Worm (Caenorhabditis elegans) whole organism, L4 larva: ENCODE data around the gene pqn-54.

Source experiments
- ces-1 ChIP-seq: fragments of 150-350 bp; sonication (generic microtip); optimal IDR thresholded peaks from 4 replicates; lab custom pipeline; 2014; ENCODE audit warnings: missing biosample characterization, missing genetic modification reagents, missing genetic modification characterization
- fkh-10 ChIP-seq: fragments of 150-350 bp; optimal IDR thresholded peaks from 2 replicates; lab custom pipeline; 2014; ENCODE audit warnings: missing biosample characterization, missing genetic modification reagents, missing genetic modification characterization
- nhr-111 ChIP-seq: fragments of 200-800 bp; sonication (Bioruptor generic); optimal IDR thresholded peaks from 2 replicates; lab custom pipeline; 2018; ENCODE audit warnings: mild to moderate bottlenecking, missing genetic modification characterization, missing compliant biosample characterization
- nhr-237 ChIP-seq: sonication (generic microtip); optimal IDR thresholded peaks from 2 replicates; lab custom pipeline; 2017; ENCODE audit warnings: missing biosample characterization, missing genetic modification characterization
- nhr-42 ChIP-seq: fragments of 200-800 bp; sonication (Bioruptor generic); IDR thresholded peaks from 2 replicates; pipeline ENCODE4 v1.3.6; 2022; ENCODE audit warnings: missing genetic modification characterization, missing compliant biosample characterization
- unc-62 ChIP-seq, 3 experiments: fragments of 150-350 bp in 1 of 3; sonication (generic microtip); optimal IDR thresholded peaks in 2 of 3; peaks in 1 of 3; 1 replicate in 1 of 3; 2 replicates in 2 of 3; lab custom pipeline; 2014 to 2017; ENCODE audit warnings: missing biosample characterization in 3 of 3, missing genetic modification characterization in 3 of 3, missing genetic modification reagents in 3 of 3, missing genotype in 1 of 3
- zag-1 ChIP-seq: fragments of 150-350 bp; optimal IDR thresholded peaks from 2 replicates; lab custom pipeline; 2014; ENCODE audit warnings: missing biosample characterization, missing genetic modification characterization
- zip-2 ChIP-seq: fragments of 150-350 bp; optimal IDR thresholded peaks from 2 replicates; lab custom pipeline; 2014; ENCODE audit warnings: missing biosample characterization, missing genetic modification characterization
- ztf-11 ChIP-seq: fragments of 150-350 bp; optimal IDR thresholded peaks from 2 replicates; lab custom pipeline; 2014; ENCODE audit warnings: missing biosample characterization, missing genetic modification characterization

ce11 chrV:1511537-1511936, 46.7 kb downstream of the pqn-54 start, which contains the start of gene nhr-260:
- TF ChIP-seq zag-1 (tag; lab: Kevin White, UChicago) (no peak), zip-2 (tag; lab: Kevin White, UChicago) (no peak), unc-62 (GFP tag; optimal IDR thresholded peaks at IDR 0.05 in 1 of 2; lab: Kevin White, UChicago) (no peak), unc-62 (tag; optimal IDR thresholded peaks at IDR 0.05; lab: Kevin White, UChicago) (no peak), nhr-111 (GFP tag; lab: Kevin White, UChicago) (no peak), nhr-237 (tag; lab: Kevin White, UChicago) (no peak), fkh-10 (GFP tag; lab: Kevin White, UChicago) (no peak), ces-1 (no peak), ztf-11 (no peak), nhr-42 (GFP tag; lab: Robert Waterston, UW) (no peak)
